Fruit fly (Drosophila melanogaster): ENCODE measurements around the gene Dyrk3.

DNA sequence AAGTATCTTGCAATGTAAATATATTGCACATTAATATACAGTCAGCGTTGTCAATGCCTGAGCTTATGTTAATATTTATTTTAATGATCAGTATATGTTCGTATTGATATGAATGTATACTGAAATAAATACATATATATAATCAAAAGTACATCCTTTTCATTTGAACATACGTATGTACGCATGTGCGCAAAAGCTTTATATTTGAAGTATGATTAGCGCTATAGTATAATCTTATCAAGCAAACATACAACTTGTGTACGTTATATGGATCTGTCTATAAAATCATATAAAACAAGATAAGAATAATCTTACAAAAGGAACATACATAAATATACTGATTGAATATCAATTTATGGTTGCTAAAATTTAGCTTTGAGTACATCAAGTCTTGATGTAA is 31.3 kb downstream of the Dyrk3 start:
- no peak for TF ChIP-seq CG8478 (optimal IDR thresholded peaks at IDR 0.05)
- no peak for TF ChIP-seq CTCF (optimal IDR thresholded peaks at IDR 0.05)

Measured in S2 (cell line).